Worm (Caenorhabditis elegans) whole organism, early embryonic: ENCODE results near the gene R13A1.5.

Experiments
- B0310.2 ChIP-seq: sonication (generic microtip); optimal IDR thresholded peaks from 2 replicates; lab custom pipeline; 2016; ENCODE audit warnings: mild to moderate bottlenecking, missing genetic modification characterization, missing compliant biosample characterization
- F13C5.2 ChIP-seq: sonication (generic microtip); optimal IDR thresholded peaks from 2 replicates; lab custom pipeline; 2017; ENCODE audit warnings: mild to moderate bottlenecking, missing genetic modification characterization, inconsistent platforms, missing compliant biosample characterization
- aly-1 ChIP-seq: sonication (generic microtip); optimal IDR thresholded peaks from 2 replicates; lab custom pipeline; 2016; ENCODE audit warnings: missing genetic modification characterization, missing compliant biosample characterization
- ama-1 ChIP-seq: fragments of 150-350 bp; optimal IDR thresholded peaks from 2 replicates; lab custom pipeline; 2014
- ceh-13 ChIP-seq: fragments of 200-800 bp; sonication (Bioruptor generic); optimal IDR thresholded peaks from 2 replicates; lab custom pipeline; 2018; ENCODE audit warnings: mild to moderate bottlenecking, missing genetic modification characterization, missing compliant biosample characterization
- ceh-36 ChIP-seq: sonication (generic microtip); optimal IDR thresholded peaks from 2 replicates; lab custom pipeline; 2016; ENCODE audit warnings: missing genetic modification characterization, inconsistent platforms, missing compliant biosample characterization
- ets-7 ChIP-seq: sonication (generic microtip); optimal IDR thresholded peaks from 2 replicates; lab custom pipeline; 2016; ENCODE audit warnings: missing genotype, missing genetic modification characterization, missing compliant biosample characterization
- flt-1 ChIP-seq: fragments of 200-800 bp; sonication (Bioruptor generic); IDR thresholded peaks from 2 replicates; pipeline ENCODE4 v1.3.6; 2022; ENCODE audit warnings: missing genetic modification characterization, missing compliant biosample characterization
- hmbx-1 ChIP-seq: sonication (generic microtip); optimal IDR thresholded peaks from 2 replicates; lab custom pipeline; 2016; ENCODE audit warnings: mild to moderate bottlenecking, missing genetic modification characterization, missing compliant biosample characterization
- hmg-4 ChIP-seq: fragments of 200-800 bp; sonication (Bioruptor generic); optimal IDR thresholded peaks from 2 replicates; lab custom pipeline; 2018; ENCODE audit warnings: mild to moderate bottlenecking, missing genetic modification characterization, missing compliant biosample characterization
- hnd-1 ChIP-seq: sonication (generic microtip); optimal IDR thresholded peaks from 2 replicates; lab custom pipeline; 2016; ENCODE audit warnings: missing genetic modification characterization, missing compliant biosample characterization
- pes-1 ChIP-seq: fragments of 200-800 bp; sonication (Bioruptor generic); IDR thresholded peaks from 2 replicates; pipeline ENCODE4 v1.3.6; 2022; ENCODE audit warnings: missing genetic modification reagents, missing genetic modification characterization, missing compliant biosample characterization
- scrt-1 ChIP-seq: fragments of 200-800 bp; sonication (Bioruptor generic); IDR thresholded peaks from 2 replicates; pipeline ENCODE4 v1.3.6; 2022; ENCODE audit warnings: missing genetic modification characterization, missing compliant biosample characterization
- sea-1 ChIP-seq: fragments of 200-800 bp; sonication (Bioruptor generic); conservative IDR thresholded peaks from 2 replicates; pipeline ENCODE4 v1.3.6; 2022; ENCODE audit warnings: missing genetic modification characterization, missing compliant biosample characterization
- tbx-11 ChIP-seq: fragments of 200-800 bp; sonication (Bioruptor generic); IDR thresholded peaks from 2 replicates; pipeline ENCODE4 v1.3.6; 2022; ENCODE audit warnings: missing genetic modification characterization, missing compliant biosample characterization
- tbx-37 ChIP-seq: fragments of 200-800 bp; sonication (Bioruptor generic); conservative IDR thresholded peaks from 2 replicates; pipeline ENCODE4 v1.3.6; 2022; ENCODE audit warnings: missing genetic modification reagents, missing genetic modification characterization, missing compliant biosample characterization
- tra-4 ChIP-seq: sonication (generic microtip); optimal IDR thresholded peaks from 2 replicates; lab custom pipeline; 2017; ENCODE audit warnings: missing genetic modification characterization, missing compliant biosample characterization

The R13A1.5 gene

ce11 chrIV:7165723-7166122 lies 25.9 kb downstream of the R13A1.5 start, which contains the start of gene rpc-1:
Gene rpc-1 (minus strand): TSS chrIV:7165748.
- TF ChIP-seq F13C5.2 (peak; percentile 3), sea-1 (GFP tag; lab: Robert Waterston, UW) (no peak), hnd-1 (tag; lab: Kevin White, UChicago) (no peak)

ce11 chrIV:7159586-7159985 lies 32.1 kb downstream of the R13A1.5 start:
- TF ChIP-seq ama-1 (lab: Kevin White, UChicago) (no peak), flt-1 (GFP tag; lab: Robert Waterston, UW) (no peak), F13C5.2 (no peak), ceh-13 (GFP tag; lab: Kevin White, UChicago) (no peak), hmg-4 (GFP tag; lab: Kevin White, UChicago) (no peak), hmbx-1 (tag; lab: Kevin White, UChicago) (no peak), tra-4 (tag; lab: Kevin White, UChicago) (no peak), sea-1 (GFP tag; lab: Robert Waterston, UW) (no peak), B0310.2 (tag; lab: Kevin White, UChicago) (no peak), tbx-11 (GFP tag; lab: Robert Waterston, UW) (no peak), ets-7 (tag; lab: Kevin White, UChicago) (no peak), aly-1 (tag; lab: Kevin White, UChicago) (no peak), pes-1 (GFP tag; lab: Robert Waterston, UW) (no peak), tbx-37 (GFP tag; lab: Robert Waterston, UW) (no peak), scrt-1 (GFP tag; lab: Robert Waterston, UW) (no peak), ceh-36 (tag; lab: Kevin White, UChicago) (no peak)

- TF ChIP-seq ets-7 (tag; lab: Kevin White, UChicago) = no peak
- TF ChIP-seq hmbx-1 (tag; lab: Kevin White, UChicago) = no peak
- TF ChIP-seq scrt-1 (GFP tag; lab: Robert Waterston, UW) = no peak
- no peak for TF ChIP-seq F13C5.2
- no peak for TF ChIP-seq tbx-11 (GFP tag; lab: Robert Waterston, UW)
- no peak for TF ChIP-seq hnd-1 (tag; lab: Kevin White, UChicago)
- TF ChIP-seq B0310.2 (tag; lab: Kevin White, UChicago) = no peak
- TF ChIP-seq flt-1 (GFP tag; lab: Robert Waterston, UW) = no peak
Observed at ce11 chrIV:7158161-7158560, 33.5 kb downstream of the R13A1.5 start.

ce11 chrIV:7156356-7156755 lies 35.3 kb downstream of the R13A1.5 start, which contains the start of gene maph-9:
Gene maph-9 (plus strand): TSS chrIV:7156628.
- TF ChIP-seq sea-1 (GFP tag; lab: Robert Waterston, UW) (no peak), tra-4 (tag; lab: Kevin White, UChicago) (no peak), pes-1 (GFP tag; lab: Robert Waterston, UW) (no peak), aly-1 (tag; lab: Kevin White, UChicago) (no peak), B0310.2 (tag; lab: Kevin White, UChicago) (no peak), hnd-1 (tag; lab: Kevin White, UChicago) (no peak), F13C5.2 (no peak), tbx-11 (GFP tag; lab: Robert Waterston, UW) (no peak), ama-1 (lab: Kevin White, UChicago) (no peak), flt-1 (GFP tag; lab: Robert Waterston, UW) (no peak), tbx-37 (GFP tag; lab: Robert Waterston, UW) (no peak), ets-7 (tag; lab: Kevin White, UChicago) (no peak), ceh-13 (GFP tag; lab: Kevin White, UChicago) (no peak), hmg-4 (GFP tag; lab: Kevin White, UChicago) (no peak), hmbx-1 (tag; lab: Kevin White, UChicago) (no peak), ceh-36 (tag; lab: Kevin White, UChicago) (no peak), scrt-1 (GFP tag; lab: Robert Waterston, UW) (no peak)

ce11 chrIV:7154356-7154755 lies 37.3 kb downstream of the R13A1.5 start, which contains the start of gene C34D4.2:
Gene C34D4.2 (plus strand): TSS chrIV:7154656.
- TF ChIP-seq scrt-1 (GFP tag; lab: Robert Waterston, UW) (no peak), tra-4 (tag; lab: Kevin White, UChicago) (no peak), ets-7 (tag; lab: Kevin White, UChicago) (no peak), hmg-4 (GFP tag; lab: Kevin White, UChicago) (no peak), sea-1 (GFP tag; lab: Robert Waterston, UW) (no peak), B0310.2 (tag; lab: Kevin White, UChicago) (no peak), tbx-37 (GFP tag; lab: Robert Waterston, UW) (no peak), tbx-11 (GFP tag; lab: Robert Waterston, UW) (no peak), aly-1 (tag; lab: Kevin White, UChicago) (no peak)

- TF ChIP-seq tra-4 (tag; lab: Kevin White, UChicago) (no peak), B0310.2 (tag; lab: Kevin White, UChicago) (no peak), sea-1 (GFP tag; lab: Robert Waterston, UW) (no peak), scrt-1 (GFP tag; lab: Robert Waterston, UW) (no peak), pes-1 (GFP tag; lab: Robert Waterston, UW) (no peak), hnd-1 (tag; lab: Kevin White, UChicago) (no peak), F13C5.2 (no peak), hmg-4 (GFP tag; lab: Kevin White, UChicago) (no peak), tbx-11 (GFP tag; lab: Robert Waterston, UW) (no peak), ceh-13 (GFP tag; lab: Kevin White, UChicago) (no peak), hmbx-1 (tag; lab: Kevin White, UChicago) (no peak), ets-7 (tag; lab: Kevin White, UChicago) (no peak), tbx-37 (GFP tag; lab: Robert Waterston, UW) (no peak), flt-1 (GFP tag; lab: Robert Waterston, UW) (no peak)
Observed at ce11 chrIV:7153362-7153761, 38.3 kb downstream of the R13A1.5 start, which contains the start of gene C34D4.3. Gene C34D4.3 (plus strand): TSS chrIV:7153662.

ce11 chrIV:7152409-7152808 lies 39.2 kb downstream of the R13A1.5 start, which contains the start of gene col-113:
Gene col-113 (minus strand): TSS chrIV:7152509.
- TF ChIP-seq aly-1 (tag; lab: Kevin White, UChicago) = no peak
- TF ChIP-seq tbx-11 (GFP tag; lab: Robert Waterston, UW) = no peak
- no peak for TF ChIP-seq hmg-4 (GFP tag; lab: Kevin White, UChicago)
- no peak for TF ChIP-seq hmbx-1 (tag; lab: Kevin White, UChicago)
- TF ChIP-seq pes-1 (GFP tag; lab: Robert Waterston, UW) = no peak
- TF ChIP-seq F13C5.2 = no peak
- TF ChIP-seq ets-7 (tag; lab: Kevin White, UChicago) = no peak
- no peak for TF ChIP-seq tra-4 (tag; lab: Kevin White, UChicago)
- TF ChIP-seq tbx-37 (GFP tag; lab: Robert Waterston, UW) = no peak
- no peak for TF ChIP-seq B0310.2 (tag; lab: Kevin White, UChicago)
- no peak for TF ChIP-seq ceh-13 (GFP tag; lab: Kevin White, UChicago)
- TF ChIP-seq scrt-1 (GFP tag; lab: Robert Waterston, UW) = no peak
- TF ChIP-seq hnd-1 (tag; lab: Kevin White, UChicago) = no peak
